Worm (Caenorhabditis elegans): ENCODE measurements around the gene eif-3.K.

The eif-3.K gene

ce11 chrV:13004374-13004773, 50.6 kb downstream of the eif-3.K start:
- TF ChIP-seq nhr-76 (tag; optimal IDR thresholded peaks at IDR 0.05) (no peak), zag-1 (tag; optimal IDR thresholded peaks at IDR 0.05) (no peak), eor-1 (tag; optimal IDR thresholded peaks at IDR 0.05) (no peak), skn-1 (tag; optimal IDR thresholded peaks at IDR 0.05) (no peak), fos-1 (tag; optimal IDR thresholded peaks at IDR 0.05) (no peak), nhr-12 (tag; optimal IDR thresholded peaks at IDR 0.05) (no peak), nhr-237 (tag; optimal IDR thresholded peaks at IDR 0.05) (no peak), nfya-1 (tag; optimal IDR thresholded peaks at IDR 0.05; ENCODE audit: insufficient read depth) (no peak), lin-15B (tag; optimal IDR thresholded peaks at IDR 0.05) (no peak), nhr-11 (tag; optimal IDR thresholded peaks at IDR 0.05) (no peak), nhr-77 (tag; optimal IDR thresholded peaks at IDR 0.05) (no peak), hmg-11 (tag; optimal IDR thresholded peaks at IDR 0.05) (no peak), sea-2 (GFP tag; optimal IDR thresholded peaks at IDR 0.05) (no peak), daf-12 (tag; optimal IDR thresholded peaks at IDR 0.05) (no peak), ceh-9 (tag; optimal IDR thresholded peaks at IDR 0.05) (no peak), elt-2 (tag; optimal IDR thresholded peaks at IDR 0.05) (no peak)
